Worm (Caenorhabditis elegans) whole organism, young adult: ENCODE data around the gene C15H11.1.

Experiments
- B0019.2 ChIP-seq: fragments of 200-800 bp; sonication (Bioruptor generic); conservative IDR thresholded peaks from 2 replicates; pipeline ENCODE4 v1.3.6; 2022; ENCODE audit warnings: missing genetic modification reagents, missing genetic modification characterization, missing compliant biosample characterization
- B0336.3 ChIP-seq: fragments of 200-800 bp; sonication (Bioruptor generic); IDR thresholded peaks from 2 replicates; pipeline ENCODE4 v1.3.6; 2022; ENCODE audit warnings: missing genetic modification characterization, missing compliant biosample characterization
- C06A6.2 ChIP-seq: fragments of 200-800 bp; sonication (Bioruptor generic); conservative IDR thresholded peaks from 2 replicates; pipeline ENCODE4 v1.3.6; 2022; ENCODE audit warnings: missing genetic modification characterization, missing compliant biosample characterization
- D2030.7 ChIP-seq: fragments of 200-800 bp; sonication (Bioruptor generic); IDR thresholded peaks from 2 replicates; pipeline ENCODE4 v1.3.6; 2022; ENCODE audit warnings: missing genetic modification reagents, missing genetic modification characterization, missing compliant biosample characterization
- F10E7.11 ChIP-seq: sonication (generic microtip); optimal IDR thresholded peaks from 2 replicates; lab custom pipeline; 2017; ENCODE audit warnings: mild to moderate bottlenecking, missing genetic modification characterization, moderate library complexity, missing compliant biosample characterization
- F22D6.2 ChIP-seq: sonication (generic microtip); optimal IDR thresholded peaks from 2 replicates; lab custom pipeline; 2016; ENCODE audit warnings: mild to moderate bottlenecking, missing genetic modification characterization, missing compliant biosample characterization
- F52B5.7 ChIP-seq: sonication (generic microtip); optimal IDR thresholded peaks from 2 replicates; lab custom pipeline; 2016; ENCODE audit warnings: mild to moderate bottlenecking, missing genetic modification characterization, missing compliant biosample characterization
- F57A8.1 ChIP-seq: fragments of 200-800 bp; sonication (Bioruptor generic); optimal IDR thresholded peaks from 2 replicates; lab custom pipeline; 2018; ENCODE audit warnings: mild to moderate bottlenecking, missing genetic modification characterization, moderate library complexity, missing compliant biosample characterization
- T26A5.8 ChIP-seq: sonication (generic microtip); optimal IDR thresholded peaks from 2 replicates; lab custom pipeline; 2016; ENCODE audit warnings: missing genetic modification characterization, missing compliant biosample characterization
- Y56A3A.18 ChIP-seq: fragments of 200-800 bp; sonication (Bioruptor generic); IDR thresholded peaks from 2 replicates; pipeline ENCODE4 v1.3.6; 2022; ENCODE audit warnings: missing genetic modification reagents, missing genetic modification characterization, missing compliant biosample characterization
- Y95B8A.8 ChIP-seq: fragments of 200-800 bp; sonication (Bioruptor generic); IDR thresholded peaks from 2 replicates; pipeline ENCODE4 v1.3.6; 2022; ENCODE audit warnings: missing genetic modification reagents, missing genetic modification characterization, missing compliant biosample characterization
- ZK185.1 ChIP-seq: sonication (generic microtip); optimal IDR thresholded peaks from 2 replicates; lab custom pipeline; 2016; ENCODE audit warnings: mild to moderate bottlenecking, missing genetic modification characterization, missing compliant biosample characterization; ENCODE audit not compliant: poor library complexity, severe bottlenecking
- aptf-2 ChIP-seq: fragments of 200-800 bp; sonication (Bioruptor generic); conservative IDR thresholded peaks from 2 replicates; pipeline ENCODE4 v1.3.6; 2022; ENCODE audit warnings: missing genetic modification reagents, missing genetic modification characterization, missing compliant biosample characterization
- athp-1 ChIP-seq: sonication (generic microtip); optimal IDR thresholded peaks from 2 replicates; lab custom pipeline; 2017; ENCODE audit warnings: mild to moderate bottlenecking, missing genetic modification characterization, missing compliant biosample characterization
- attf-3 ChIP-seq: fragments of 200-800 bp; sonication (Bioruptor generic); conservative IDR thresholded peaks from 2 replicates; pipeline ENCODE4 v1.3.6; 2022; ENCODE audit warnings: missing genetic modification reagents, missing genetic modification characterization, missing compliant biosample characterization
- bed-2 ChIP-seq: fragments of 200-800 bp; sonication (Bioruptor generic); IDR thresholded peaks from 2 replicates; pipeline ENCODE4 v1.3.6; 2022; ENCODE audit warnings: missing genetic modification reagents, missing genetic modification characterization, missing compliant biosample characterization
- cebp-2 ChIP-seq: fragments of 200-800 bp; sonication (Bioruptor generic); IDR thresholded peaks from 2 replicates; pipeline ENCODE4 v1.3.6; 2022; ENCODE audit warnings: missing genetic modification characterization, missing compliant biosample characterization
- ceh-91 ChIP-seq: fragments of 200-800 bp; sonication (Bioruptor generic); IDR thresholded peaks from 2 replicates; pipeline ENCODE4 v1.3.6; 2022; ENCODE audit warnings: missing genetic modification reagents, missing genetic modification characterization, missing compliant biosample characterization
- hmg-1.2 ChIP-seq: fragments of 200-800 bp; sonication (Bioruptor generic); IDR thresholded peaks from 2 replicates; pipeline ENCODE4 v1.3.6; 2022; ENCODE audit warnings: missing genetic modification reagents, missing genetic modification characterization, missing compliant biosample characterization
- hmg-20 ChIP-seq: fragments of 200-800 bp; sonication (Bioruptor generic); IDR thresholded peaks from 2 replicates; pipeline ENCODE4 v1.3.6; 2022; ENCODE audit warnings: missing genetic modification reagents, missing genetic modification characterization, missing compliant biosample characterization
- hsf-1 ChIP-seq: fragments of 200-800 bp; sonication (Bioruptor generic); IDR thresholded peaks from 2 replicates; pipeline ENCODE4 v1.3.6; 2022; ENCODE audit warnings: missing genetic modification reagents, missing genetic modification characterization, missing compliant biosample characterization
- lag-1 ChIP-seq: fragments of 200-800 bp; sonication (Bioruptor generic); IDR thresholded peaks from 2 replicates; pipeline ENCODE4 v1.3.6; 2022; ENCODE audit warnings: missing genetic modification reagents, missing genetic modification characterization, missing compliant biosample characterization
- let-526 ChIP-seq: fragments of 200-800 bp; sonication (Bioruptor generic); IDR thresholded peaks from 2 replicates; pipeline ENCODE4 v1.3.6; 2022; ENCODE audit warnings: missing genetic modification reagents, missing genetic modification characterization, missing compliant biosample characterization
- lin-26 ChIP-seq: fragments of 200-800 bp; sonication (Bioruptor generic); IDR thresholded peaks from 2 replicates; pipeline ENCODE4 v1.3.6; 2022; ENCODE audit warnings: missing genetic modification reagents, missing genetic modification characterization, missing compliant biosample characterization
- lin-35 ChIP-seq, 3 experiments: fragments of 150-350 bp in 2 of 3; sonication (generic microtip) in 1 of 3; optimal IDR thresholded peaks; 2 replicates each; lab custom pipeline; 2014 to 2018; ENCODE audit warnings: missing biosample characterization in 3 of 3, missing genetic modification characterization in 3 of 3, missing genetic modification reagents in 3 of 3
- lin-40 ChIP-seq: sonication (generic microtip); optimal IDR thresholded peaks from 2 replicates; lab custom pipeline; 2016; ENCODE audit warnings: missing genetic modification characterization, mild to moderate bottlenecking, missing compliant biosample characterization, missing genotype, missing genetic modification reagents
- lin-54 ChIP-seq: fragments of 200-800 bp; sonication (Bioruptor generic); optimal IDR thresholded peaks from 2 replicates; lab custom pipeline; 2018; ENCODE audit warnings: mild to moderate bottlenecking, missing genetic modification characterization, missing compliant biosample characterization
- lsl-1 ChIP-seq: fragments of 200-800 bp; sonication (Bioruptor generic); optimal IDR thresholded peaks from 2 replicates; lab custom pipeline; 2018; ENCODE audit warnings: mild to moderate bottlenecking, missing genetic modification characterization, moderate library complexity, missing compliant biosample characterization
- madf-3 ChIP-seq: fragments of 200-800 bp; sonication (Bioruptor generic); IDR thresholded peaks from 2 replicates; pipeline ENCODE4 v1.3.6; 2022; ENCODE audit warnings: missing genetic modification reagents, missing genetic modification characterization, missing compliant biosample characterization
- madf-6 ChIP-seq: fragments of 200-800 bp; sonication (Bioruptor generic); IDR thresholded peaks from 2 replicates; pipeline ENCODE4 v1.3.6; 2022; ENCODE audit warnings: missing genetic modification reagents, missing genetic modification characterization, missing compliant biosample characterization
- madf-8 ChIP-seq: fragments of 200-800 bp; sonication (Bioruptor generic); conservative IDR thresholded peaks from 2 replicates; pipeline ENCODE4 v1.3.6; 2022; ENCODE audit warnings: missing genetic modification reagents, missing genetic modification characterization, missing compliant biosample characterization
- nfya-2 ChIP-seq: fragments of 200-800 bp; sonication (Bioruptor generic); IDR thresholded peaks from 2 replicates; pipeline ENCODE4 v1.3.6; 2022; ENCODE audit warnings: missing genetic modification reagents, missing genetic modification characterization, missing compliant biosample characterization
- nhr-179 ChIP-seq: sonication (generic microtip); optimal IDR thresholded peaks from 2 replicates; lab custom pipeline; 2016; ENCODE audit warnings: mild to moderate bottlenecking, missing genetic modification characterization, missing compliant biosample characterization
- nhr-90 ChIP-seq: sonication (generic microtip); optimal IDR thresholded peaks from 2 replicates; lab custom pipeline; 2016; ENCODE audit warnings: missing genotype, mild to moderate bottlenecking, missing genetic modification characterization, missing compliant biosample characterization
- pbrm-1 ChIP-seq: fragments of 200-800 bp; sonication (Bioruptor generic); IDR thresholded peaks from 2 replicates; pipeline ENCODE4 v1.3.6; 2022; ENCODE audit warnings: missing genetic modification reagents, missing genetic modification characterization, missing compliant biosample characterization
- repo-1 ChIP-seq: sonication (generic microtip); optimal IDR thresholded peaks from 2 replicates; lab custom pipeline; 2017; ENCODE audit warnings: mild to moderate bottlenecking, missing genetic modification characterization, missing compliant biosample characterization
- rpc-1 ChIP-seq, 2 experiments: fragments of 150-350 bp in 1 of 2; sonication (generic microtip) in 1 of 2; optimal IDR thresholded peaks; 2 replicates each; lab custom pipeline; 2014 to 2018; ENCODE audit warnings: missing biosample characterization in 1 of 2, missing genetic modification characterization in 1 of 2, missing genetic modification reagents in 1 of 2, missing genotype in 1 of 2
- sea-2 ChIP-seq: fragments of 200-800 bp; sonication (Bioruptor generic); IDR thresholded peaks from 2 replicates; pipeline ENCODE4 v1.3.6; 2022; ENCODE audit warnings: missing genetic modification characterization, missing compliant biosample characterization
- snpc-1.1 ChIP-seq: sonication (generic microtip); optimal IDR thresholded peaks from 2 replicates; lab custom pipeline; 2017; ENCODE audit warnings: missing genetic modification characterization, mild to moderate bottlenecking, missing compliant biosample characterization, antibody characterized with exemption, moderate library complexity, missing genotype, missing genetic modification reagents; ENCODE audit not compliant: insufficient read depth
- snpc-1.3 ChIP-seq: sonication (generic microtip); optimal IDR thresholded peaks from 2 replicates; lab custom pipeline; 2017; ENCODE audit warnings: missing genetic modification characterization, mild to moderate bottlenecking, missing compliant biosample characterization, antibody characterized with exemption, moderate library complexity, missing genotype, missing genetic modification reagents; ENCODE audit not compliant: insufficient read depth
- snpc-4 ChIP-seq, 5 experiments: fragments of 150-350 bp in 1 of 5; sonication (generic microtip) in 4 of 5; optimal IDR thresholded peaks; 2 replicates each; lab custom pipeline; 2014 to 2018; ENCODE audit warnings: missing genetic modification characterization in 5 of 5, missing biosample characterization in 3 of 5, antibody characterized with exemption in 2 of 5, mild to moderate bottlenecking in 2 of 5, missing compliant biosample characterization in 2 of 5, missing genotype in 2 of 5, moderate library complexity in 2 of 5, missing genetic modification reagents in 1 of 5
- sptf-2 ChIP-seq: fragments of 200-800 bp; sonication (Bioruptor generic); optimal IDR thresholded peaks from 2 replicates; lab custom pipeline; 2018; ENCODE audit warnings: mild to moderate bottlenecking, missing genetic modification characterization, missing compliant biosample characterization
- tbp1 ChIP-seq: fragments of 200-800 bp; sonication (Bioruptor generic); optimal IDR thresholded peaks from 2 replicates; lab custom pipeline; 2018; ENCODE audit warnings: mild to moderate bottlenecking, missing genetic modification characterization, missing compliant biosample characterization
- tbx-9 ChIP-seq: sonication (generic microtip); optimal IDR thresholded peaks from 2 replicates; lab custom pipeline; 2016; ENCODE audit warnings: borderline replicate concordance, missing genetic modification characterization, inconsistent platforms, missing compliant biosample characterization
- zim-3 ChIP-seq: sonication (generic microtip); optimal IDR thresholded peaks from 2 replicates; lab custom pipeline; 2017; ENCODE audit warnings: mild to moderate bottlenecking, missing genetic modification characterization, moderate library complexity, missing compliant biosample characterization
- ztf-25 ChIP-seq: fragments of 200-800 bp; sonication (Bioruptor generic); IDR thresholded peaks from 2 replicates; pipeline ENCODE4 v1.3.6; 2022; ENCODE audit warnings: missing genetic modification reagents, missing genetic modification characterization, missing compliant biosample characterization

Gene C15H11.1

DNA sequence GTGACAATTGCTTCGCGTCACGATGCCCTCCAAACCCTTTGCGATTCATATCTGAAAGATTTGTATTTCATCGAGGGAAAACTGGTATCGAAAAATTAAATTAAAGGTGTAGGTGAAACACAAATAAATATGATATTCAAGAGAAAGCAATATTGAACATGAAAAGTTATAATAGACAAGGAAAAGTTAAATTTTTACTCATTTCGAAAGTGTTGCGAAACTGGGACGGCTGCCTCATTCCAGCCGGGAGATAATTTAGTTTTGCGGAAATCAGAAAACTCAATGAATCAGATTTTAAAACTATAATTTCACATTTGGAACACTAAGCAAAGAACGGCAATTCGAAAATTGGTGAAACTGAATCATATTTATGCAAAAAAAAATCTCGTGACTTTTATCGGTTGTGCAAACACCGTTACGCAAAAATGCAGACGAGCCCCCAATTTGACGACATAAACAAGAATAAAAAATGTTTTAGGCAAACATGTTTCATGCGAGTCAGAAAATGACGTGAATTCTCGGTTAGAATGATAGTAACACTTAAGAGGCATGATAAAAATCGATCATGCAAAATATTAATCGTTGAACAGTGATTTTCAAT, 21.5 kb downstream of the C15H11.1 start, which contains the start of the genes nxf-1 and C15H11.11 (continued):
- no peak for TF ChIP-seq D2030.7 (GFP tag; lab: Robert Waterston, UW)
- TF ChIP-seq repo-1 (tag; lab: Kevin White, UChicago), result no peak
- no peak for TF ChIP-seq aptf-2
- TF ChIP-seq lin-35 (GFP tag; optimal IDR thresholded peaks at IDR 0.05; lab: Kevin White, UChicago), result peak in 1 of 3 experiments; percentile 33
- TF ChIP-seq cebp-2, result no peak
- TF ChIP-seq zim-3, result no peak
- TF ChIP-seq snpc-1.3, result peak; percentile 29
- TF ChIP-seq F57A8.1 (GFP tag; lab: Kevin White, UChicago), result no peak
- no peak for TF ChIP-seq bed-2
- TF ChIP-seq B0019.2, result no peak
- no peak for TF ChIP-seq hmg-20 (GFP tag; lab: Robert Waterston, UW)
- TF ChIP-seq ZK185.1 (tag; lab: Kevin White, UChicago), result peak; percentile 74
- TF ChIP-seq C06A6.2 (GFP tag; lab: Robert Waterston, UW), result no peak
- TF ChIP-seq sptf-2 (GFP tag; lab: Kevin White, UChicago), result no peak
- peak; percentile 14; the same call in 1 of the 2 replicates for TF ChIP-seq B0336.3 (GFP tag; lab: Robert Waterston, UW)
- no peak for TF ChIP-seq nhr-179 (tag; lab: Kevin White, UChicago)
- TF ChIP-seq lsl-1 (GFP tag; lab: Kevin White, UChicago), result peak; percentile 77
- no peak for TF ChIP-seq tbx-9 (tag; lab: Kevin White, UChicago)
- 0 out of 2 replicates have a peak, but pooled peaks have one; percentile 5 for TF ChIP-seq lin-26 (GFP tag; lab: Robert Waterston, UW)
- no peak for TF ChIP-seq madf-3 (GFP tag; lab: Robert Waterston, UW)
- no peak for TF ChIP-seq F10E7.11 (tag; lab: Kevin White, UChicago)
- TF ChIP-seq lin-54 (GFP tag; lab: Kevin White, UChicago), result peak; percentile 39
- TF ChIP-seq T26A5.8 (tag; lab: Kevin White, UChicago), result no peak
- no peak for TF ChIP-seq Y56A3A.18 (GFP tag; lab: Robert Waterston, UW)
- TF ChIP-seq F52B5.7 (tag; lab: Kevin White, UChicago), result no peak
- TF ChIP-seq pbrm-1, result 0 out of 2 replicates have a peak, but pooled peaks have one; percentile 13
- peak; percentile 19 for TF ChIP-seq tbp1 (GFP tag; lab: Kevin White, UChicago)
- TF ChIP-seq Y95B8A.8 (GFP tag; lab: Robert Waterston, UW), result no peak
- no peak for TF ChIP-seq ztf-25 (GFP tag; lab: Robert Waterston, UW)
- peak; percentile 68 for TF ChIP-seq lin-40 (tag; lab: Kevin White, UChicago)
- no peak for TF ChIP-seq lag-1 (GFP tag; lab: Robert Waterston, UW)
- TF ChIP-seq nhr-90 (tag; lab: Kevin White, UChicago), result no peak
- no peak for TF ChIP-seq madf-8
- TF ChIP-seq athp-1 (tag; lab: Kevin White, UChicago), result no peak
- TF ChIP-seq snpc-1.1 (tag; lab: Kevin White, UChicago), result no peak
- no peak for TF ChIP-seq ceh-91 (GFP tag; lab: Robert Waterston, UW)
- 0 out of 2 replicates have a peak, but pooled peaks have one; percentile 35 for TF ChIP-seq hsf-1 (GFP tag; lab: Robert Waterston, UW)
- TF ChIP-seq hmg-1.2 (GFP tag; lab: Robert Waterston, UW), result no peak
- no peak for TF ChIP-seq rpc-1 (optimal IDR thresholded peaks at IDR 0.05; lab: Kevin White, UChicago)
- no peak for TF ChIP-seq rpc-1 (tag; optimal IDR thresholded peaks at IDR 0.05; lab: Kevin White, UChicago)
- TF ChIP-seq snpc-4 (GFP tag; optimal IDR thresholded peaks at IDR 0.05; lab: Kevin White, UChicago), result no peak
- peak in 3 of 4 experiments; percentile 50 to 72 (median 61) for TF ChIP-seq snpc-4 (tag; optimal IDR thresholded peaks at IDR 0.05; lab: Kevin White, UChicago)
- no peak for TF ChIP-seq attf-3 (GFP tag; lab: Robert Waterston, UW)
- no peak for TF ChIP-seq let-526 (GFP tag; lab: Robert Waterston, UW)
- no peak for TF ChIP-seq nfya-2 (GFP tag; lab: Robert Waterston, UW)
- TF ChIP-seq sea-2 (GFP tag; lab: Robert Waterston, UW), result no peak
- TF ChIP-seq madf-6 (GFP tag; lab: Robert Waterston, UW), result 0 out of 2 replicates have a peak, but pooled peaks have one; percentile 22
- TF ChIP-seq F22D6.2 (tag; lab: Kevin White, UChicago), result no peak
